Fruit fly (Drosophila melanogaster) whole organism, pupa: ENCODE measurements around the gene emei.

Experiments
- CG10348 ChIP-seq: fragments of 200-800 bp; sonication (Bioruptor generic); IDR thresholded peaks from 2 replicates; pipeline ENCODE4 v1.3.6; 2022; ENCODE audit warnings: missing biosample characterization, missing genetic modification characterization
- CG12605 ChIP-seq: fragments of 200-800 bp; sonication (Bioruptor generic); IDR thresholded peaks from 2 replicates; pipeline ENCODE4 v1.3.6; 2022; ENCODE audit warnings: missing biosample characterization, missing genetic modification characterization
- CG13204 ChIP-seq: fragments of 200-800 bp; sonication (Bioruptor generic); optimal IDR thresholded peaks from 2 replicates; lab custom pipeline; 2018; ENCODE audit warnings: missing biosample characterization, mild to moderate bottlenecking, missing genetic modification characterization, moderate library complexity
- CG14655 ChIP-seq: fragments of 200-800 bp; sonication (Bioruptor generic); optimal IDR thresholded peaks from 3 replicates; lab custom pipeline; 2017; ENCODE audit warnings: mild to moderate bottlenecking, missing biosample characterization, missing genetic modification reagents, missing genetic modification characterization
- CG15710 ChIP-seq: fragments of 200-800 bp; sonication (Bioruptor generic); optimal IDR thresholded peaks from 2 replicates; lab custom pipeline; 2018; ENCODE audit warnings: missing biosample characterization, mild to moderate bottlenecking, missing genetic modification characterization, moderate library complexity
- CG17806 ChIP-seq: fragments of 200-800 bp; sonication (Bioruptor generic); optimal IDR thresholded peaks from 2 replicates; lab custom pipeline; 2018; ENCODE audit warnings: missing biosample characterization, mild to moderate bottlenecking, missing genetic modification characterization, moderate library complexity
- CG32121 ChIP-seq: fragments of 200-800 bp; sonication (Bioruptor generic); IDR thresholded peaks from 2 replicates; pipeline ENCODE4 v1.3.6; 2022; ENCODE audit warnings: missing biosample characterization, missing genetic modification characterization
- CG34367 ChIP-seq: fragments of 200-800 bp; sonication (Bioruptor generic); optimal IDR thresholded peaks from 2 replicates; lab custom pipeline; 2018; ENCODE audit warnings: missing biosample characterization, mild to moderate bottlenecking, missing genetic modification characterization
- CG4496 ChIP-seq: fragments of 200-800 bp; sonication (Bioruptor generic); IDR thresholded peaks from 3 replicates; pipeline ENCODE4 v1.3.6; 2022; ENCODE audit warnings: missing biosample characterization, missing genetic modification characterization
- CG8159 ChIP-seq: fragments of 200-800 bp; sonication (Bioruptor generic); optimal IDR thresholded peaks from 3 replicates; lab custom pipeline; 2018; ENCODE audit warnings: missing biosample characterization, mild to moderate bottlenecking, missing genetic modification characterization, moderate library complexity
- CG8301 ChIP-seq: fragments of 200-800 bp; sonication (Bioruptor generic); optimal IDR thresholded peaks from 2 replicates; lab custom pipeline; 2018; ENCODE audit warnings: missing biosample characterization, mild to moderate bottlenecking, missing genetic modification characterization
- CG9948 ChIP-seq: fragments of 200-800 bp; sonication (Bioruptor generic); optimal IDR thresholded peaks from 2 replicates; lab custom pipeline; 2018; ENCODE audit warnings: missing biosample characterization, mild to moderate bottlenecking, missing genetic modification characterization, moderate library complexity
- D1 ChIP-seq: fragments of 200-800 bp; sonication (Bioruptor generic); optimal IDR thresholded peaks from 2 replicates; lab custom pipeline; 2018; ENCODE audit warnings: missing biosample characterization, mild to moderate bottlenecking, missing genetic modification characterization, moderate library complexity
- EcR ChIP-seq: fragments of 200-800 bp; sonication (Bioruptor generic); optimal IDR thresholded peaks from 3 replicates; lab custom pipeline; 2019; ENCODE audit warnings: missing biosample characterization, missing genetic modification characterization, mild to moderate bottlenecking, moderate library complexity, missing genetic modification reagents
- Ets98B ChIP-seq: fragments of 200-800 bp; sonication (Bioruptor generic); IDR thresholded peaks from 2 replicates; pipeline ENCODE4 v1.3.6; 2022; ENCODE audit warnings: missing biosample characterization, missing genetic modification characterization
- Pif1A ChIP-seq: fragments of 200-800 bp; sonication (Bioruptor generic); optimal IDR thresholded peaks from 3 replicates; lab custom pipeline; 2016; ENCODE audit warnings: missing biosample characterization, missing genetic modification characterization
- Pif1B ChIP-seq: fragments of 200-800 bp; sonication (Bioruptor generic); optimal IDR thresholded peaks from 3 replicates; lab custom pipeline; 2016; ENCODE audit warnings: missing biosample characterization, missing genetic modification characterization
- Snoo ChIP-seq: fragments of 200-800 bp; sonication (Bioruptor generic); optimal IDR thresholded peaks from 3 replicates; lab custom pipeline; 2017; ENCODE audit warnings: missing biosample characterization, mild to moderate bottlenecking, missing genetic modification characterization, inconsistent platforms
- fd96Ca ChIP-seq: fragments of 200-800 bp; sonication (Bioruptor generic); IDR thresholded peaks from 3 replicates; pipeline ENCODE4 v1.3.6; 2022; ENCODE audit warnings: missing biosample characterization, missing genetic modification characterization
- gl ChIP-seq: fragments of 200-800 bp; sonication (Bioruptor generic); optimal IDR thresholded peaks from 2 replicates; lab custom pipeline; 2018; ENCODE audit warnings: missing biosample characterization, mild to moderate bottlenecking, missing genetic modification characterization
- rn ChIP-seq: fragments of 200-800 bp; sonication (Bioruptor generic); IDR thresholded peaks from 2 replicates; pipeline ENCODE4 v1.3.6; 2022; ENCODE audit warnings: missing biosample characterization, missing genetic modification characterization

The emei gene

dm6 chr3L:11069764-11070163 is 39.7 kb upstream of the emei start, which contains the start of gene CG6310:
Gene CG6310, minus strand, starts transcription at chr3L:11069864.
- TF ChIP-seq CG12605 (GFP tag; lab: Robert Waterston, UW), result no peak
- no peak for TF ChIP-seq CG14655 (GFP tag; lab: Kevin White, UChicago)
- no peak for TF ChIP-seq D1 (tag; lab: Kevin White, UChicago)
- no peak for TF ChIP-seq Snoo (tag; lab: Kevin White, UChicago)
- TF ChIP-seq Ets98B (GFP tag; lab: Robert Waterston, UW), result no peak
- no peak for TF ChIP-seq Pif1B (GFP tag; lab: Kevin White, UChicago)
- TF ChIP-seq rn (GFP tag; lab: Robert Waterston, UW), result no peak
- no peak for TF ChIP-seq CG9948 (tag; lab: Kevin White, UChicago)
- no peak for TF ChIP-seq CG32121 (GFP tag; lab: Robert Waterston, UW)
- no peak for TF ChIP-seq gl (tag; lab: Kevin White, UChicago)
- TF ChIP-seq CG4496 (GFP tag; lab: Robert Waterston, UW), result no peak
- no peak for TF ChIP-seq CG34367 (tag; lab: Kevin White, UChicago)
- TF ChIP-seq CG8159 (tag; lab: Kevin White, UChicago), result no peak
- TF ChIP-seq CG8301 (tag; lab: Kevin White, UChicago), result no peak
- TF ChIP-seq CG17806 (tag; lab: Kevin White, UChicago), result no peak
- no peak for TF ChIP-seq EcR (GFP tag; lab: Kevin White, UChicago)
- TF ChIP-seq CG15710 (tag; lab: Kevin White, UChicago), result no peak
- no peak for TF ChIP-seq CG13204 (GFP tag; lab: Kevin White, UChicago)
- TF ChIP-seq fd96Ca (GFP tag; lab: Robert Waterston, UW), result no peak

dm6 chr3L:11070372-11070854 is 39.1 kb upstream of the emei start, which contains the start of gene Mocs1:
Gene Mocs1, plus strand, starts transcription at chr3L:11070526.
- no peak for TF ChIP-seq CG34367 (tag; lab: Kevin White, UChicago)
- peak; percentile 48; the same call in 2 of the 3 replicates for TF ChIP-seq fd96Ca (GFP tag; lab: Robert Waterston, UW)
- TF ChIP-seq CG4496 (GFP tag; lab: Robert Waterston, UW), result no peak
- TF ChIP-seq Ets98B (GFP tag; lab: Robert Waterston, UW), result peak; percentile 53; the same call in 1 of the 2 replicates
- peak; percentile 54 for TF ChIP-seq CG32121 (GFP tag; lab: Robert Waterston, UW)
- no peak for TF ChIP-seq CG15710 (tag; lab: Kevin White, UChicago)

- TF ChIP-seq CG8159 (tag; lab: Kevin White, UChicago) (no peak), rn (GFP tag; lab: Robert Waterston, UW) (no peak), Pif1B (GFP tag; lab: Kevin White, UChicago) (no peak), CG9948 (tag; lab: Kevin White, UChicago) (no peak), CG17806 (tag; lab: Kevin White, UChicago) (no peak), CG14655 (GFP tag; lab: Kevin White, UChicago) (no peak), D1 (tag; lab: Kevin White, UChicago) (no peak), CG15710 (tag; lab: Kevin White, UChicago) (no peak), Pif1A (no peak), gl (tag; lab: Kevin White, UChicago) (no peak), CG8301 (tag; lab: Kevin White, UChicago) (no peak), EcR (GFP tag; lab: Kevin White, UChicago) (no peak), CG13204 (GFP tag; lab: Kevin White, UChicago) (no peak), CG4496 (GFP tag; lab: Robert Waterston, UW) (no peak), Ets98B (GFP tag; lab: Robert Waterston, UW) (no peak)
These were observed 38.4 kb upstream of the emei start for dm6 chr3L:11071057-11071456.

dm6 chr3L:11074043-11074853 is 35.2 kb upstream of the emei start, which contains the start of the genes Pfdn2 and Noc1:
Gene Pfdn2, minus strand, starts transcription at chr3L:11074388.
Gene Noc1, plus strand, starts transcription at chr3L:11074769.
- TF ChIP-seq CG14655 (GFP tag; lab: Kevin White, UChicago) (no peak), fd96Ca (GFP tag; lab: Robert Waterston, UW) (no peak), Ets98B (GFP tag; lab: Robert Waterston, UW) (0 out of 2 replicates have a peak, but pooled peaks have one; percentile 25), CG15710 (tag; lab: Kevin White, UChicago) (peak; percentile 23), CG10348 (GFP tag; lab: Robert Waterston, UW) (no peak), CG9948 (tag; lab: Kevin White, UChicago) (no peak), CG12605 (GFP tag; lab: Robert Waterston, UW) (no peak), CG17806 (tag; lab: Kevin White, UChicago) (peak; percentile 36)
- TF ChIP-seq, all 21 proteins: peak for 3

- TF ChIP-seq Pif1A (no peak), CG15710 (tag; lab: Kevin White, UChicago) (no peak), CG4496 (GFP tag; lab: Robert Waterston, UW) (no peak), EcR (GFP tag; lab: Kevin White, UChicago) (peak; percentile 15), Ets98B (GFP tag; lab: Robert Waterston, UW) (peak; percentile 11; the same call in 1 of the 2 replicates)
These were observed 25.9 kb upstream of the emei start for dm6 chr3L:11083605-11084004.
